Fruit fly (Drosophila melanogaster): ENCODE data around the gene ft.

DNA sequence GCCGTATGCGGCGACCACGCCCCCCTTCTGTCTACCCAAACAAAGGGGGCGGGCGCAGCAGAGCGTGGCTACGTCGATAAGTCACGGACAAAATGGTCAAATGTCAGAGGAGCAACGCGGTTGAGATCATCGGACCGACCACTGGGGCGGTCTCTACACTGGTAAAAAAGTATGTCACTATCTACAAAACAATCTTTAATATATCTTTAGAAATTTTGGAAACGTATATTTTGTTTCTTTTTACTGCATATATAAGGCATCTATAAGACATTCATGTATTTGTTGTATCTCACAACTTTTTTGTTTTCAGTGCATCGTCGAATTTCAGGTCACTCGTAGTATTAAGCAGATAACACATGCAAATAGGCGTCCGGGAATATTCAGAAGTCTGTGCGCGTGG is 19.9 kb upstream of the ft start:
- TF ChIP-seq kay (GFP tag; ENCODE audit: borderline replicate concordance) (no peak), cnc (optimal IDR thresholded peaks at IDR 0.05) (no peak), Crg-1 (GFP tag; optimal IDR thresholded peaks at IDR 0.05) (no peak), CG5204 (GFP tag; optimal IDR thresholded peaks at IDR 0.05) (no peak), Mnt (GFP tag; optimal IDR thresholded peaks at IDR 0.05) (no peak), Hr96 (GFP tag; optimal IDR thresholded peaks at IDR 0.05) (no peak), tj (GFP tag; optimal IDR thresholded peaks at IDR 0.05) (no peak), pad (GFP tag; optimal IDR thresholded peaks at IDR 0.05) (no peak)

Data from whole organism, adult.